Worm (Caenorhabditis elegans): ENCODE results near the gene tin-10.

DNA sequence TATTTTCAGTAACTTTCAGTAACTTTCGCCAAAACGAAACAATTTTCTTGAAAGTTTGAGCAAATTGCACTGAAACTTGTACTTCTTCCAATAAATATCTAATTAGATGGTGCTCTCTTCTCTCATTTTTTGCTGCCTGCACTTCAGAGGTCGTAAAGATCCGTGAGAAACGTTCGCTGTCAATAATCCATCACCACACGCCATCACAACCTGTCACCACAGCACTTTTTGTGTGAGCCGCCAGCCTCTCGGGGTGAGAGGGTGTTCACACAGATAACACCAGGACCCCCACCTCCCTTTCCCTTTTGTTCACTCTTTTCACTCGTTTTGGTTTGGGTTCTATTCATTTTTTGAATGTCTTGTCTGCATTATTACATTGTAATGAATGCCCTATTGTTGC is 50.1 kb downstream of the tin-10 start:
- no peak for TF ChIP-seq syd-9 (tag; optimal IDR thresholded peaks at IDR 0.05)
- no peak for TF ChIP-seq nhr-11 (tag; optimal IDR thresholded peaks at IDR 0.05)
- no peak for TF ChIP-seq ceh-2 (tag; optimal IDR thresholded peaks at IDR 0.05)
- no peak for TF ChIP-seq elt-4 (tag; optimal IDR thresholded peaks at IDR 0.05)
- TF ChIP-seq pqm-1 (tag; optimal IDR thresholded peaks at IDR 0.05) = no peak
- TF ChIP-seq ama-1 (optimal IDR thresholded peaks at IDR 0.05) = no peak
- no peak for TF ChIP-seq pros-1 (tag; optimal IDR thresholded peaks at IDR 0.05)
- no peak for TF ChIP-seq ceh-9 (tag; optimal IDR thresholded peaks at IDR 0.05)
- TF ChIP-seq lim-6 (tag; optimal IDR thresholded peaks at IDR 0.05) = no peak
- TF ChIP-seq ets-4 (tag; optimal IDR thresholded peaks at IDR 0.05) = no peak
- no peak for TF ChIP-seq ahr-1 (tag; optimal IDR thresholded peaks at IDR 0.05)

Measured in whole organism, late embryonic.